Fruit fly (Drosophila melanogaster): Measurements from ENCODE around the gene CG10357.

Gene CG10357

dm6 chr3L:3634107-3634737, 19.0 kb downstream of the CG10357 start (continued):
- TF ChIP-seq CG2120 (GFP tag; optimal IDR thresholded peaks at IDR 0.05), result no peak
- no peak for TF ChIP-seq Neu2 (GFP tag; optimal IDR thresholded peaks at IDR 0.05; ENCODE audit: borderline replicate concordance)
- no peak for TF ChIP-seq lov (optimal IDR thresholded peaks at IDR 0.05)
- no peak for TF ChIP-seq lov (GFP tag; IDR thresholded peaks at IDR 0.05)
- no peak for TF ChIP-seq Kr (GFP tag; optimal IDR thresholded peaks at IDR 0.05)
- TF ChIP-seq Mrtf (GFP tag; IDR thresholded peaks at IDR 0.05), result no peak
- TF ChIP-seq CG6654 (GFP tag; optimal IDR thresholded peaks at IDR 0.05), result peak; percentile 16
- no peak for TF ChIP-seq Tbp (GFP tag; optimal IDR thresholded peaks at IDR 0.05)
- peak; percentile 37 for TF ChIP-seq onecut (GFP tag; IDR thresholded peaks at IDR 0.05)
- TF ChIP-seq CG13296 (GFP tag; optimal IDR thresholded peaks at IDR 0.05), result no peak
- TF ChIP-seq vfl (GFP tag; optimal IDR thresholded peaks at IDR 0.05), result no peak
- peak; percentile 15 for TF ChIP-seq zen (tag; optimal IDR thresholded peaks at IDR 0.05)
- peak; percentile 56 for TF ChIP-seq CG6689 (GFP tag; IDR thresholded peaks at IDR 0.05)
- peak; percentile 40 for TF ChIP-seq Nf-YC (tag; optimal IDR thresholded peaks at IDR 0.05)
- peak; percentile 2 for TF ChIP-seq pnt (GFP tag; optimal IDR thresholded peaks at IDR 0.05)
- TF ChIP-seq corto (GFP tag; optimal IDR thresholded peaks at IDR 0.05), result no peak
- no peak for TF ChIP-seq HLH54F (GFP tag; optimal IDR thresholded peaks at IDR 0.05)
- no peak for TF ChIP-seq Pdp1 (GFP tag; optimal IDR thresholded peaks at IDR 0.05)
- TF ChIP-seq crol (GFP tag; IDR thresholded peaks at IDR 0.05), result 0 out of 2 replicates have a peak, but pooled peaks have one; percentile 10
- peak; percentile 84 for TF ChIP-seq CG2678 (tag; optimal IDR thresholded peaks at IDR 0.05)
- no peak for TF ChIP-seq Fer1 (GFP tag; optimal IDR thresholded peaks at IDR 0.05)
- no peak for TF ChIP-seq dm (GFP tag; optimal IDR thresholded peaks at IDR 0.05)
- TF ChIP-seq CG6854 (GFP tag; optimal IDR thresholded peaks at IDR 0.05), result no peak
- TF ChIP-seq unpg (GFP tag; optimal IDR thresholded peaks at IDR 0.05), result peak; percentile 81
- TF ChIP-seq seq (GFP tag; IDR thresholded peaks at IDR 0.05), result peak; percentile 37; the same call in 1 of the 2 replicates
- no peak for TF ChIP-seq CG1832 (GFP tag; optimal IDR thresholded peaks at IDR 0.05)
- TF ChIP-seq CG8388 (GFP tag; optimal IDR thresholded peaks at IDR 0.05), result peak; percentile 89
- no peak for TF ChIP-seq CG15011 (GFP tag; optimal IDR thresholded peaks at IDR 0.05)
- TF ChIP-seq CG18262 (tag; optimal IDR thresholded peaks at IDR 0.05), result peak; percentile 91
- TF ChIP-seq crc (GFP tag; optimal IDR thresholded peaks at IDR 0.05), result no peak
- TF ChIP-seq CG15269 (tag; optimal IDR thresholded peaks at IDR 0.05), result peak; percentile 67
- no peak for TF ChIP-seq CG42726 (GFP tag; IDR thresholded peaks at IDR 0.05; ENCODE audit: partially characterized antibody)
- TF ChIP-seq CG3407 (GFP tag; optimal IDR thresholded peaks at IDR 0.05), result peak; percentile 65
- TF ChIP-seq jumu (GFP tag; optimal IDR thresholded peaks at IDR 0.05), result no peak
- TF ChIP-seq CG17328 (GFP tag; IDR thresholded peaks at IDR 0.05), result peak; percentile 80
- TF ChIP-seq CG17802 (tag; optimal IDR thresholded peaks at IDR 0.05), result peak; percentile 3
- TF ChIP-seq zfh2 (GFP tag; optimal IDR thresholded peaks at IDR 0.05), result no peak
- TF ChIP-seq Spps (tag; optimal IDR thresholded peaks at IDR 0.05), result peak; percentile 75
- peak; percentile 7 for TF ChIP-seq CG1602 (GFP tag; optimal IDR thresholded peaks at IDR 0.05)
- TF ChIP-seq C15 (GFP tag; IDR thresholded peaks at IDR 0.05), result no peak
- TF ChIP-seq HmgD (GFP tag; optimal IDR thresholded peaks at IDR 0.05), result no peak
- no peak for TF ChIP-seq h (optimal IDR thresholded peaks at IDR 0.05)
- TF ChIP-seq kah (GFP tag; optimal IDR thresholded peaks at IDR 0.05), result peak; percentile 60
- peak; percentile 20 for TF ChIP-seq sug (tag; optimal IDR thresholded peaks at IDR 0.05)
- peak; percentile 35; the same call in 2 of the 3 replicates for TF ChIP-seq tgo (GFP tag; IDR thresholded peaks at IDR 0.05)
- TF ChIP-seq CG8281 (tag; optimal IDR thresholded peaks at IDR 0.05), result peak; percentile 44
- peak; percentile 60 for TF ChIP-seq ATbp (GFP tag; optimal IDR thresholded peaks at IDR 0.05)
- no peak for TF ChIP-seq cad (GFP tag; optimal IDR thresholded peaks at IDR 0.05)
- no peak for TF ChIP-seq TFAM (GFP tag; optimal IDR thresholded peaks at IDR 0.05)
- TF ChIP-seq CG9932 (GFP tag; IDR thresholded peaks at IDR 0.05), result 0 out of 2 replicates have a peak, but pooled peaks have one; percentile 20
- TF ChIP-seq fu2 (GFP tag; optimal IDR thresholded peaks at IDR 0.05), result no peak

All from whole organism, embryonic.